Fruit fly (Drosophila melanogaster): ENCODE results near the gene CG6324.

The CG6324 gene

dm6 chrX:15453121-15453520 is 22.8 kb upstream of the CG6324 start, which contains the start of gene CG11655 (continued):
- TF ChIP-seq sisA (GFP tag; IDR thresholded peaks at IDR 0.05) (peak; percentile 41; the same call in 1 of the 2 replicates), sim (GFP tag; IDR thresholded peaks at IDR 0.05) (peak; percentile 35; the same call in 1 of the 2 replicates), CG12942 (GFP tag; optimal IDR thresholded peaks at IDR 0.05) (no peak), CG12155 (GFP tag; optimal IDR thresholded peaks at IDR 0.05) (peak; percentile 3), crp (GFP tag; optimal IDR thresholded peaks at IDR 0.05) (peak in 1 of 2 experiments; percentile 80), Scr (GFP tag; IDR thresholded peaks at IDR 0.05; ENCODE audit: partially characterized antibody) (no peak), corto (GFP tag; optimal IDR thresholded peaks at IDR 0.05) (no peak), CG12391 (tag; optimal IDR thresholded peaks at IDR 0.05) (peak; percentile 54), CG17829 (tag; optimal IDR thresholded peaks at IDR 0.05) (peak; percentile 38), CG1792 (GFP tag; optimal IDR thresholded peaks at IDR 0.05) (no peak), slbo (GFP tag; IDR thresholded peaks at IDR 0.05) (peak; percentile 64), CG9817 (tag; optimal IDR thresholded peaks at IDR 0.05) (peak; percentile 6), odd (GFP tag; optimal IDR thresholded peaks at IDR 0.05) (no peak), Elba2 (GFP tag; optimal IDR thresholded peaks at IDR 0.05) (peak; percentile 83), CG13624 (GFP tag; optimal IDR thresholded peaks at IDR 0.05) (no peak), CG8478 (optimal IDR thresholded peaks at IDR 0.05) (peak; percentile 66), CG9609 (GFP tag; optimal IDR thresholded peaks at IDR 0.05) (peak; percentile 13), CG14014 (GFP tag; IDR thresholded peaks at IDR 0.05) (no peak), ssp (GFP tag; IDR thresholded peaks at IDR 0.05) (no peak), Nf-YB (GFP tag; optimal IDR thresholded peaks at IDR 0.05) (peak; percentile 26), bsh (GFP tag; optimal IDR thresholded peaks at IDR 0.05) (peak in 1 of 2 experiments; percentile 44), CG6689 (GFP tag; IDR thresholded peaks at IDR 0.05) (0 out of 2 replicates have a peak, but pooled peaks have one; percentile 30), CG16815 (GFP tag; optimal IDR thresholded peaks at IDR 0.05) (no peak), CG1233 (GFP tag; optimal IDR thresholded peaks at IDR 0.05) (peak; percentile 38), vvl (GFP tag; IDR thresholded peaks at IDR 0.05) (peak; percentile 61), CG2712 (tag; optimal IDR thresholded peaks at IDR 0.05) (peak; percentile 46), en (GFP tag; optimal IDR thresholded peaks at IDR 0.05) (no peak), CG7963 (GFP tag; IDR thresholded peaks at IDR 0.05; ENCODE audit: partially characterized antibody) (no peak), esg (GFP tag; conservative IDR thresholded peaks at IDR 0.05) (peak; percentile 30; the same call in 1 of the 2 replicates), bcd (GFP tag; optimal IDR thresholded peaks at IDR 0.05) (peak; percentile 32), az2 (GFP tag; optimal IDR thresholded peaks at IDR 0.05) (peak; percentile 25), Rfx (GFP tag; IDR thresholded peaks at IDR 0.05) (peak; percentile 45; the same call in 1 of the 2 replicates), CG13424 (tag; optimal IDR thresholded peaks at IDR 0.05) (peak; percentile 13), Chrac-16 (GFP tag; optimal IDR thresholded peaks at IDR 0.05) (peak; percentile 24), jing (GFP tag; optimal IDR thresholded peaks at IDR 0.05) (no peak), CG34376 (GFP tag; optimal IDR thresholded peaks at IDR 0.05) (peak; percentile 15), CG17328 (GFP tag; IDR thresholded peaks at IDR 0.05) (0 out of 2 replicates have a peak, but pooled peaks have one; percentile 46), lola (GFP tag; optimal IDR thresholded peaks at IDR 0.05) (peak in 1 of 3 experiments; percentile 31), zf30C (GFP tag; optimal IDR thresholded peaks at IDR 0.05) (no peak), Oli (tag; optimal IDR thresholded peaks at IDR 0.05) (peak; percentile 37), unpg (GFP tag; optimal IDR thresholded peaks at IDR 0.05) (peak; percentile 21), ato (GFP tag; IDR thresholded peaks at IDR 0.05; ENCODE audit: partially characterized antibody) (no peak), chn (GFP tag; optimal IDR thresholded peaks at IDR 0.05) (peak; percentile 4), vnd (GFP tag; IDR thresholded peaks at IDR 0.05; ENCODE audit: partially characterized antibody) (no peak), Fer3 (tag; optimal IDR thresholded peaks at IDR 0.05) (peak; percentile 25), CG12236 (GFP tag; optimal IDR thresholded peaks at IDR 0.05) (no peak), exex (tag; optimal IDR thresholded peaks at IDR 0.05) (no peak), grau (tag; optimal IDR thresholded peaks at IDR 0.05) (peak; percentile 29), Drgx (GFP tag; IDR thresholded peaks at IDR 0.05) (peak; percentile 12; the same call in 1 of the 2 replicates), CG15696 (tag; optimal IDR thresholded peaks at IDR 0.05) (peak; percentile 4)
